Worm (Caenorhabditis elegans) whole organism, dauer: ENCODE measurements around the gene clec-56.

ENCODE experiments used
- unc-62 ChIP-seq: sonication (generic microtip); optimal IDR thresholded peaks from 2 replicates; lab custom pipeline; 2017; ENCODE audit warnings: missing biosample characterization, missing genetic modification reagents, missing genetic modification characterization

Gene clec-56

DNA sequence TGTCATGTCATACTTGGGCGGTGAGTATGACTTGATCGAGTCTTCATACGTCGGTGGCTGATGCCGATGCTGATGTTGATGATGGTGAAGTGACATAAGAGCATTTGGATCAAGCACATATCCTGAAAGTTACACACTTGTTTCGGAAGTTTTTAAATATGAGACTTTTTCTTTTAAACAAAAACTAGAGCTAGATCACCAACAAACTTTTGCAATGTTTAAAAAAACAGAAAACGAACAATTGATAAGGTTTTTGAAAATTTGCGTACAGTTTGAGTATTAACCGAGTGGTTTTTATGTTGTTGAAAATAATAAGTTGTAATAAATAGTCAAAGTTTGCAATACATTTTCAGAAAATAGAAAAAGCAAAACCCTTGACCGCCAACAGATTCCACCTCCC lies 10.4 kb downstream of the clec-56 start, which contains the start of gene R02D5.4:
Gene R02D5.4 (minus strand): TSS at position 101 of the 400 bp plus-strand sequence.
- TF ChIP-seq unc-62 (GFP tag; lab: Kevin White, UChicago): no peak

DNA sequence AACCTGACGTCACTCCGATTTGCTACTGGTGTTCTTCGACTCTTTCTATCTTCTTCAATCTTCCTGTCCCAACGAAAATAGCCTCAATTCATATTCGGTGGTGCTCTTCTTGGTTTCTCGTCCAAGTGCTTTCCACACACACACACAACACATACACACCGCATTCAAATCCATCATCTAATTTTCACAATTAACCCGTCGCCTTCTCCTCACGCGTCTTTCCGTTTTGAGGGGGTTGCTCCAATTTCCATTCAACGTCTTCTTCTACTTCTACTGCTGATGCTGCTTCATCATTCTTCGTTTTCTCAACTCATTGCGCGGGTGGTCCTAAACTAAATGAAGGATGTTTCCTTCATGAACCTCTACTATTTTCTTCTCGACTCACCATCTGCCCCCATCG lies 16.9 kb downstream of the clec-56 start:
- no peak for TF ChIP-seq unc-62 (GFP tag; lab: Kevin White, UChicago)

DNA sequence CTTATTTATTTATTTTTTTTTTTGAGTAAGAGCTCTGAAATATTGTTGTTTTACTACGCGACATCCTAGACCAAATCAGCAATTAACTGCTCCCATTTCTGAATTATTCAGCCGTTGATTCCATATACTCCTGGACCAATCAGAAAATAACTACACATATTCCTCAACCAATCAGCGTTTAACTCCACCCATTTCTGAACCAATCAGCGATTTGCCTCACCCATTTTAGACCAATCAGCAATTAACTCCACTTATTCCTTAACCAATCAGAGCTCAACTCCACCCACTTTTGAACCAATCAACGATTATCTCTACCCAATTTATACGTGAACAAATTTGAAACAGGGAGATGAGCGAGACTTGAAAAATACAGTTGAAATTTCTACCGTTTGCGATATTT lies 19.5 kb downstream of the clec-56 start:
- no peak for TF ChIP-seq unc-62 (GFP tag; lab: Kevin White, UChicago)

DNA sequence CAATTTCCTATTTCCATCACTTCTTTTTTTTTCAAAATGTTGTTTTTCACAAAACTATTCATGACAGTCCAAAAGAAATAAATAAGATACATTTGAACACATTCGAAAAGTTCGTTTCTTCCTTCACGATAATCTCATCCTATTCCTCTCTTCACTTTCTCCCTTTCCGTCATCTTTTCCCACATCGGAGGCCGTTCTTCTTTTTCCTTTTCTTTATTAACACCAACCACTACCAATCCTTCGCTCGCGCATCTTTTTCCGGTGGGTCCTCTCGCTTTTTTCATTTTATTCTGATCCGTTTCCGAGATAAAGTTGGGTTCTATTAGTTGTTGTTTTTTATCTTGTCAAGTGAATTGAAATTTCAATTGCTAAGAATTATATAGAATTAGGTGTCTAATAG lies 21.3 kb downstream of the clec-56 start:
- TF ChIP-seq unc-62 (GFP tag; lab: Kevin White, UChicago): no peak

DNA sequence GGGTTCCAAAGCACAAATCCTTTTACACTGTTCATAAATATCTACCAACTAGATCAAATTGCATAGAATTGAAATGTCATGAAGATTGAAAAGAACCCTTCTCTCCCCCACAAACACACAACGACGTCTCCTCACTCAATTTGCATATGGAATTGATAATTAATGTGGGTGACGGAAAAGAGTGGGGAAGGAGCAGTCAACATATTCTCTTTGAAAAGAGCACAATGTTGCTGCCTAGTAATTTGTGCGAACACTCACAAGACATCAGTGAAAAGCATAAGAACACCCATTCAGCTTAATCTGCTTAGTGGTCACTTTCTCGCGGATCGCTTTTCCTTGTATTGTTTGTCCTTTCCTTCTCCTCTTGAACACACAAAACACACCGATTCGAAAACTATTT lies 22.2 kb downstream of the clec-56 start:
- no peak for TF ChIP-seq unc-62 (GFP tag; lab: Kevin White, UChicago)

DNA sequence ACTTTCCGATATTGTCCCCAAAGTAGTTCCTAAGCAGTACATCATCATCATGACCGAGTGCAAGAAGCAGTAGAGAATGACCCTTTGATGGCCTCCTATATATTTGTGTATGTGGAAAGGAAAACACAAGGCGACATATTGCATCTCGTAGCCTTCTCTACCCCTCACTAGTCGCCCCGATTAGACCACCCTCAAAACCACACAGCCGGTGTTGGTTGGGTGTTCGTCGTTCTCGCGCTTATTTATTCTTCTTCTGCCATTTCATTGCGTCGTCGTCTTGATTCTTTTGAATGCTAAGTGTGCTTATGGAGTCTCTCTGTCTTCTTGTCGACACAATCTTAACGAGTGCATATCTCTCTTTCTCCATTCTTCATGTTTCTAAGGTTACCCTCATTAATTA lies 24.0 kb downstream of the clec-56 start:
- TF ChIP-seq unc-62 (GFP tag; lab: Kevin White, UChicago): no peak

DNA sequence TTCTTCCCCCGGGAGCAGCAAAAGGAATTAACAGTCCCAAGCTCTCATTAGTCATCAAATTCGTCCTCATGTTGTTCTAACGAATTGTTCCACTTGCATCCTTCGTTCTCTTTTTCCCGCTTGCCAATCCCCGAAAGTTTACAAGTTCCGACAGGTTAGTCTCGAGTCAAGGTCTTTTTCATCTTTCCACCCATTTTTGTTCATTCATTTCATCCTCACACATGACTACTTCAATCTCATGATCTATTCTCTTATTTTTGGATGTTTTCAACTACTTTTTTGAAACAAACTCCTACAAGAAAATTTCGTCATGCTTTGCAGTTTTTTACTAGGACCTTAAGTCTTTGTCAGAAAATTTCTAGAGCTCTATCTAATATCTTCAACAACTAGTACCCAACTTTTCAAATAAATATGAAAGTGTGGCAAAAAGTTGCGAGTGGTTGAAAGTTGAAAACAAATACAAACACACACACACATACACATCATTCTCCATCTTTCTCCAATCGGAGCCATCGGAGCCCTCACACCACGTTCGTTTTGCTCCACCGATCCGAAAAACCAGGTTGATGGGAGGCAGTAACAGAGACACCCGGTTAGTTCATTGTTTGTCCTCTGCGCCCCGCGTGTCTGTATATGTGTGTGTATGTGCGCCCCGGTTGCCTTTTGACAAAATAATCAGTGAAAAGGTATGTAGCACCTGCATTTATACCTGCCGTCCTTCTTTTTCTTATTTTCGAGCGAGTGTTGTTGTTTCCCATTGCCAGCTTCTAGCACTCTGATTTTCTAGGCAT lies 25.1 kb downstream of the clec-56 start:
- TF ChIP-seq unc-62 (GFP tag; lab: Kevin White, UChicago): no peak

DNA sequence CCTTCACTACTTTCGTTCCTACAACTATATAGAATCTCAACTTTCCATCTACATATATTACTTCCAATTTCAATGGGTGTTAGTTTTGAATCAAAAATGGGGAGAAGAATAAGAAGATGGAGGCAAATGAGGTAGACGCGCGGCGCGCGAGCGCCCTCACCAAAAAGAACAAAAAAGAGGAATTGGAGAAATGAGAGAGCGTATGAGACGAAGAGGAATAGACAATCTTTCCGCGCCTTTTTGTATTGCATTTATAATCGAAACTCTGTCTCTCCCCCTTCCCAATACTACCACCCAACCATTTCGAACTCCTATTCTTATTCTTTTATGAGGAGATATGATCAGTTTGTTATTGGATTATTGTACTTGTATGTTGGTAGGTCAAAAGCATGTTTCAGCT lies 26.4 kb downstream of the clec-56 start:
- no peak for TF ChIP-seq unc-62 (GFP tag; lab: Kevin White, UChicago)

DNA sequence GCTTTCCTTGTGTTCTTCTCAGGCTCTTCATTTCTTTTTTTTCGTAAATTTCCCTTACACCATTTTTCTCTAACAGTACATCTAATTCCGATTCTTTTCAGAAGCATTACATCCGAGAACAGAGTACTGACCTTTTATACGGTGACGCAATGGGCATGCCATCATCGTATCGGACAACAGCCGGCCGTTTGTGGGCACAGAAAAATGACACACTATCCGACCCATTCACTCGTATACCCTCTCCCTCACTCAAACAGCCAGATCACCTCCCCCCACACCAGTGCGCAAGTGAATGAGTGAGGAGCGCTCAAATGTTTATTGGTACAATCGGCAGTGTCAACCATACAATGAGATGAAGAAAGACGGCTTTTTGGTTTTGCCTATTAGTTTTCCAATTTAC lies 26.9 kb downstream of the clec-56 start, which contains the start of gene R02D5.24:
Gene R02D5.24 (plus strand): TSS at position 205 of the 400 bp plus-strand sequence.
- TF ChIP-seq unc-62 (GFP tag; lab: Kevin White, UChicago): no peak

DNA sequence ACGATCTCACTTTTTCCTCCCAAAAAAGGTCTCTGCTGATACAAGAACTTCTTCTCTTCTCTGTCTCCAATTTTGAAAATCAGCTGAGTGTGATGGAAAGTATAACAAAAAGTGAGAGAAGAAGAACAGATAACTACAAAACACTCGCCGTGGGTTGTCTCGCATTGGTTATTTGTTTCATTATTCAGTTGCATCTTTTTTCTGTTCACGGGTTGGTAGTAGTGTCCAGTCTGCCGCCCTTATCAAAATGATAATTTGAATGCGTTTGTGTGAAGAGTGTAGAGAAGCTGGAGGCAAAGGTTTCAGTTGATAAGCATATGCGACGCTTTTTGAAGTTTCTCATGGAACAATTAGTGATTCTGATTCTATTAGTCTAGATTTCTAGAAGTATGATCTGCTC lies 28.9 kb downstream of the clec-56 start:
- no peak for TF ChIP-seq unc-62 (GFP tag; lab: Kevin White, UChicago)

DNA sequence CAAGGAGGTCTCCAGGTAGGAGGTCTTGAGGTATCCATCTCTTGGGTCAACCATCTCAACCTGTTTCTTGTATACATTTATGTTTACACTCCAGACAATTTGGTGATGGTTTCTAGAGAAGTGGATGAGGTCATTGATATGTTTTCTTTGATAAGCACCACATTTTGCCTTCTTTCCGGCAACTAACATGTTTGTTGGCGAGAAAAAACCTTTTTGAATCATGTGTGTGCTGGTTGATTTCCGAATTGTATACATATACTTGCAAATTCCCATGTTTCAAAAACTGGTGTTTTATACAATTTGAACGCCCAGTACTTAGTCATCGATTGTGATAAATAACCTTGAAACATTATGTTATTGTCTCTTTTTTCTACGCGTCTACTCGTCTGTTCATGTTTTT lies 29.9 kb downstream of the clec-56 start:
- no peak for TF ChIP-seq unc-62 (GFP tag; lab: Kevin White, UChicago)

DNA sequence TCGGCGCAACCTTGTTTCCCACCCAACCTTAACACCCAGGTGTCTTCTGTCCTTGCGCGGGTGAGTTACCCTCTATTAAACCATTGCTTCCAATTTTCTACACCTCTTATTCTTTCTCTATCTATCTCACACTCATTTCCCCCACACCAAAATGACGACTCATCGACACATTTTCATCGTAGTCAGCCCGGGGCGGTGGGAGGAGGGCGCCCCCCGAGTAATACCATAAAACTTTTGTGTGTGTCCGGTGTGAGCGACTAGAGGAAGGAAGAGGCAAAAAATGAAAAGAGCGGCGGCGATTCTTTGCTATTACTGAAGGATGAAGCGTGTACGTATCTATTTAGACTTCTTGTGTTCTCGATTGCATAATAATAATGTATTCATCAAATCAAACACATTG lies 30.6 kb downstream of the clec-56 start:
- no peak for TF ChIP-seq unc-62 (GFP tag; lab: Kevin White, UChicago)

DNA sequence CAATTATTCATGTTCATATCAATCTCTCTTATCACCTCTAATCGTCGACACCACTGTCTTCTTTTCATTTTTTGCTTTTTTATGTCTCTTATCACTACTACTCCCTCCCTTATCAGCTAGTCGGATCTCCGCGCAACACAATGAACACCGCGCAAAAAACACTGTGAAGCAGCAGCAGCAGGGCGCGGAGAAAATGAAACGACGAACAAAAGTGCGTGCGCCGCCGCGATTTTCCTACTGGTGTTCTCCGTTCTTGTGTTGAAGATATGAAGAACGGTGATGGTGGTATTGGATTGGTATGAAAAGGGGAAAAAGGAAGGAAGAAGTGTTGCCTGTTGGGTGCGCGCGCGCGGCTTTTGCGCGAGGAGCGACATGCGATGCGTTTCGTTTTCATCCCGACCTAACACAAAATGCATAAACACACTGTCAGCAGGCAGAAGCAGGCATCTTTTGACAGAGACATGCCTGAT lies 31.6 kb downstream of the clec-56 start:
- TF ChIP-seq unc-62 (GFP tag; lab: Kevin White, UChicago): no peak

DNA sequence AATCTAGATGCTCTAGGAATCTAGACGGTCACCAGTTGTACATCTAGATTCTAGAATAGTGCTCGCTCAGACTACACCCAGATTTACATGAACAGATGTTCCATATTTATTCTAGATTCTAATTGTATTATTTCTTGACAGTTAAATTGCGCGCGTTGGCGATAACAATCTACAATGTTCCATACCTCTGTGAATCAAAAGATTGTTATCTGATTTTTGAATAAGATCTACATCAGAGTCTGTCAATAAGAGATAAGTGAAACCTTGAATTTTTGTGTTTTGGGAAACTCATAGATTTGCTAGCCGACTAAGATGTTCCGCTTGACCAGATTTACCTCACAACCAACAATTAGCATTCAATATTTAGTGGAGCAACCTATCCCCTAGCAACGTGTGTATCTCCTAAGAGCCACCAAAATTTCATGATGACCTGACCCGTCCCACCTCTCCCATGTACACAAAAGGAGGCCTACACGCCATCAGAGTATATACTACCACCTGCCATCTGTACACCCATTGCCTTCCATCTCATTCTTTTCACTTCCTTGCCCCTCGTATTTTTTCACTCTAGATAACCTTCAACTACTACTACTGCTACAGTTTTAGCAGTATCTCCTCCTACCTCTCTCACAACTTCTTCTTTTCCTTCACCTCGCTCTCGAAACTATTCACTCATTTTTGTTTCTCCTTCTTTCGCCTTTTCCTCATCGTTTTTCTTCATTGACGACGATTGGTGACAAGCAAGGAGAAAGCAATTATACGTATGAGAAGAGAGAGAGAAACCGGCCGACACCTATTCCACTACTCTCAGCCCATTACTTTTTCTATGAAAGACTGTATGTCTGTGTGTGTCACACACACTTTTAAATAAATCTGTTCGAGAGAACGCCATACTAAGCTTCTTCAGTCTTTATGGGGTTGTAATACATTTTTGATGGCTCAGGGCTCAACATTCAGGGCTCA lies 32.8 kb downstream of the clec-56 start:
- TF ChIP-seq unc-62 (GFP tag; lab: Kevin White, UChicago): no peak

DNA sequence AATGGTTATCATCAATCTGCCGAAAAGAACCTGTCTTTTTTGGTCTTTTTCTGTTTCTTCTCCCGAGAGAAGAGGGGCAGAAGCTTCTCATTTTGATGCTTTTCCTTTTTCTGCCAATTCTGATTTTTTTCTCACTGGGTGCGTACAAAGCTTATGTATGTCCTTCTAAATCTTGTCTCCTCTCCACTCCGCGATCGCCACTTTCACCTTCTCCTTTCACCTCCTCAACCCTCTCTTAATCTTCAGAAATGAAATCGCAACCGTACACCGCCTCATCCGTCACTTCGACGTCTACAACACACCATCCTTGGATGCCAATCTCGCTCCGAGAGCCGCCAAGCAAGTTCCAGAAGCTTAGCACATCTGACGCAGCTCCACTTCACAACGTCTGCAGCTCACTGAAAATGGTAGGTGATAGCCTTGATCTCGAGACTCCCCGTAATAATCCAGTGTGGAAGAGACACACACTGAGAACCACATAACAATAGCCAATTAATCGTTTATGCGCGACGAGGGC lies 33.9 kb downstream of the clec-56 start, which contains the start of gene R02D5.1:
Gene R02D5.1 (plus strand): TSS at position 245 of the 517 bp plus-strand sequence.
- no peak for TF ChIP-seq unc-62 (GFP tag; lab: Kevin White, UChicago)

DNA sequence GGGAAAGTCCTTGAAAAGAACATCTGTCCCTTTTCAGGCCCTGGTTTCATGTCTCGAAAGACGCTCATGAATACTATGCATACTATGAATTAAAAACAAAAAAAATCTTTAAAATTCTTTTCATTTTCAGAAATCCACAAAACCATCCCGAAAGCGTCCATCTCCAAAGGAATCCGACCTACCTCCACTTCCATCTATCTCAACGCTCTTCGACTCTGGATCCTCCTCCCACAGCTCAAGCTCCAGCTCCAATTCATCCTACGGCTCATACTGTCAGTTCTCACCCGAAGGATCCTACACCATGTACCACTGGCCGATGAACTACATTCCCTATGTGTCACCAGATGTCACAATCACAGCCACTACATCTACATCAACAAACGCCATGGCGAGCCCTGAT lies 34.4 kb downstream of the clec-56 start:
- TF ChIP-seq unc-62 (GFP tag; lab: Kevin White, UChicago): no peak
